Worm (Caenorhabditis elegans) whole organism, L2 larva: Measurements from ENCODE around the gene gakh-1.

Experiments
- ama-1 ChIP-seq: fragments of 150-350 bp; optimal IDR thresholded peaks from 2 replicates; lab custom pipeline; 2018; ENCODE audit warnings: inconsistent platforms
- blmp-1 ChIP-seq: sonication (generic microtip); optimal IDR thresholded peaks from 2 replicates; lab custom pipeline; 2017; ENCODE audit warnings: missing genetic modification characterization, mild to moderate bottlenecking, missing compliant biosample characterization, antibody characterized with exemption, moderate library complexity; ENCODE audit not compliant: insufficient read depth
- ceh-82 ChIP-seq: fragments of 150-350 bp; optimal IDR thresholded peaks from 2 replicates; lab custom pipeline; 2014; ENCODE audit warnings: missing biosample characterization, missing genetic modification characterization
- egl-27 ChIP-seq: sonication (generic microtip); optimal IDR thresholded peaks from 3 replicates; lab custom pipeline; 2017; ENCODE audit warnings: missing biosample characterization, missing genetic modification reagents, missing genetic modification characterization
- elt-3 ChIP-seq: sonication (generic microtip); optimal IDR thresholded peaks from 2 replicates; lab custom pipeline; 2017; ENCODE audit warnings: missing biosample characterization, missing genetic modification characterization
- fos-1 ChIP-seq: fragments of 150-350 bp; optimal IDR thresholded peaks from 2 replicates; lab custom pipeline; 2014; ENCODE audit warnings: missing biosample characterization, missing genetic modification characterization
- nhr-11 ChIP-seq: fragments of 150-350 bp; optimal IDR thresholded peaks from 2 replicates; lab custom pipeline; 2014; ENCODE audit warnings: missing biosample characterization, missing genetic modification characterization
- nhr-237 ChIP-seq: fragments of 150-350 bp; optimal IDR thresholded peaks from 2 replicates; lab custom pipeline; 2014; ENCODE audit warnings: missing biosample characterization, missing genetic modification characterization
- snpc-4 ChIP-seq: fragments of 150-350 bp; optimal IDR thresholded peaks from 2 replicates; lab custom pipeline; 2014; ENCODE audit warnings: missing biosample characterization, missing genetic modification characterization

DNA sequence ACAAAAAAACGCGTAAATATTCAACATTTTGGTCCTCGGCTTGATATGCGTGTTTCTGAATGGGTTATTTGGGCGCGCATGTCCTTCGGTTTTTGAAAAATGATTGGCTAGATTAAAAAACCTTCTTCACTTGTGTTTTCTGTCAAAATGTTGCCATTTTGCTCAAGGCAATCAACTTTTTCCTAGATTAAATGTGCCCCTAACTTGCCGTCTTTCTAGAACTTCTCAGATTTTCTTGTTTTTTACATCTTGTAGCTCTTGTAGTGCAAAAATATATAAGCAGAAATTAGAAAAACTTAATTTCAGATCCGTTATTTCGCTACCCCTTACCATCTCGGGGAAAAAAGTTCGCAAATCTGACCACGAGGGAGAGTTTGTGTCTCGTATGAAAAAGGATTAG, 39.5 kb downstream of the gakh-1 start, which contains the start of gene hbl-1:
- no peak for TF ChIP-seq ceh-82
- no peak for TF ChIP-seq snpc-4 (tag; lab: Kevin White, UChicago)
- no peak for TF ChIP-seq egl-27 (tag; lab: Kevin White, UChicago)
- no peak for TF ChIP-seq blmp-1 (tag; lab: Kevin White, UChicago)
- no peak for TF ChIP-seq fos-1 (tag; lab: Kevin White, UChicago)
- no peak for TF ChIP-seq nhr-11 (tag; lab: Kevin White, UChicago)
- TF ChIP-seq nhr-237: no peak
- no peak for TF ChIP-seq ama-1 (lab: Kevin White, UChicago)
- no peak for TF ChIP-seq elt-3 (tag; lab: Kevin White, UChicago)
